Worm (Caenorhabditis elegans): Measurements from ENCODE around the gene gob-1.

Gene gob-1

ce11 chrX:15536017-15536416 lies 42.6 kb downstream of the gob-1 start (continued):
- TF ChIP-seq ceh-63 (GFP tag; optimal IDR thresholded peaks at IDR 0.05) (no peak), pqm-1 (tag; optimal IDR thresholded peaks at IDR 0.05) (no peak), snpc-4 (tag; optimal IDR thresholded peaks at IDR 0.05) (no peak), swsn-7 (tag; optimal IDR thresholded peaks at IDR 0.05) (peak; percentile 31), ceh-82 (tag; optimal IDR thresholded peaks at IDR 0.05) (no peak), aly-2 (tag; optimal IDR thresholded peaks at IDR 0.05) (no peak), elt-2 (tag; optimal IDR thresholded peaks at IDR 0.05) (no peak), F16B12.6 (tag; optimal IDR thresholded peaks at IDR 0.05) (no peak), nhr-85 (tag) (no peak), lsy-2 (tag; optimal IDR thresholded peaks at IDR 0.05) (peak; percentile 39 to 50), nhr-237 (tag; optimal IDR thresholded peaks at IDR 0.05) (no peak), xbp-1 (tag; optimal IDR thresholded peaks at IDR 0.05) (peak; percentile 19), dsc-1 (tag; optimal IDR thresholded peaks at IDR 0.05) (peak; percentile 92), nhr-19 (GFP tag; conservative IDR thresholded peaks at IDR 0.05) (no peak), unc-130 (tag; optimal IDR thresholded peaks at IDR 0.05) (no peak), vab-15 (tag; optimal IDR thresholded peaks at IDR 0.05) (no peak), sptf-1 (tag; optimal IDR thresholded peaks at IDR 0.05) (no peak), ceh-88 (GFP tag; IDR thresholded peaks at IDR 0.05) (no peak), nhr-76 (tag; optimal IDR thresholded peaks at IDR 0.05) (no peak), snu-23 (GFP tag; optimal IDR thresholded peaks at IDR 0.05) (peak; percentile 5), lir-3 (tag; optimal IDR thresholded peaks at IDR 0.05; ENCODE audit: poor library complexity) (no peak), unc-98 (GFP tag; IDR thresholded peaks at IDR 0.05) (no peak), zag-1 (tag; optimal IDR thresholded peaks at IDR 0.05) (no peak), fos-1 (tag; optimal IDR thresholded peaks at IDR 0.05) (peak; percentile 40), mab-9 (GFP tag; IDR thresholded peaks at IDR 0.05) (no peak), ama-1 (optimal IDR thresholded peaks at IDR 0.05) (no peak), jun-1 (tag; optimal IDR thresholded peaks at IDR 0.05) (no peak), lin-35 (GFP tag; optimal IDR thresholded peaks at IDR 0.05) (peak in 1 of 2 experiments; percentile 43), C34B4.2 (tag; optimal IDR thresholded peaks at IDR 0.05) (no peak), pax-3 (tag; optimal IDR thresholded peaks at IDR 0.05) (peak; percentile 42), ztf-11 (tag; optimal IDR thresholded peaks at IDR 0.05) (no peak), zip-4 (GFP tag; optimal IDR thresholded peaks at IDR 0.05) (no peak), nhr-84 (tag; optimal IDR thresholded peaks at IDR 0.05) (no peak), nhr-20 (tag; optimal IDR thresholded peaks at IDR 0.05) (peak; percentile 62), ztf-4 (tag; optimal IDR thresholded peaks at IDR 0.05) (no peak), hpl-2 (GFP tag; optimal IDR thresholded peaks at IDR 0.05) (no peak), efl-3 (GFP tag; optimal IDR thresholded peaks at IDR 0.05) (no peak), nhr-11 (tag; optimal IDR thresholded peaks at IDR 0.05) (peak; percentile 7), egl-13 (tag; optimal IDR thresholded peaks at IDR 0.05) (peak; percentile 71)

DNA sequence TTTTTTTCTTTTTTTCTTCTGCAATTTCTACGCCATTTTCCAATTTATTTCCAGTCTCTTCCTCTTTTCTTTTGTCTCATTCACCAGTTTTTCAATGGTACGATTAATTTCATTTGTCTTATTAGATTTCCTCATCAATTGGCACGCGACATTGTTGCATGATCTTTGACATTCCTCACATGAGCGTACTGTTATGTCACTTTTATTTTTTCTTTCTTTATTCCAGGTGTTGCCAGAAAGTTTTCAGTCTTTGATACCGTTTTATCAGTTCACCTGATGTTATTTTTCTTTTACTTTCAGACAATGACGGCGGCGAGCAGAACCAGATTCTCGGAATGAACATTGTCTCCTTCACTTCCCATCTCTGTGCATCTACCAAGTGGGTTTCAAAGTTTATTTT lies 44.0 kb downstream of the gob-1 start, which contains the start of the genes olrn-1 and C02C6.14:
olrn-1 (plus strand) TSS at position 301 of the 400 bp plus-strand sequence.
C02C6.14 (plus strand) TSS at position 304 of the 400 bp plus-strand sequence.
- no peak for TF ChIP-seq ceh-8 (GFP tag; optimal IDR thresholded peaks at IDR 0.05)
- peak in 1 of 2 experiments; percentile 2 for TF ChIP-seq lin-35 (GFP tag; optimal IDR thresholded peaks at IDR 0.05)
- peak; percentile 5 for TF ChIP-seq nhr-85 (tag)
- TF ChIP-seq lin-14 (GFP tag; optimal IDR thresholded peaks at IDR 0.05) = peak; percentile 20

- TF ChIP-seq aly-2 (tag; optimal IDR thresholded peaks at IDR 0.05) (no peak), nhr-47 (tag; optimal IDR thresholded peaks at IDR 0.05) (peak; percentile 35), fkh-8 (tag; optimal IDR thresholded peaks at IDR 0.05) (peak; percentile 69), egl-13 (tag; optimal IDR thresholded peaks at IDR 0.05) (peak; percentile 56), dsc-1 (tag; optimal IDR thresholded peaks at IDR 0.05) (peak; percentile 74), lsy-2 (tag; optimal IDR thresholded peaks at IDR 0.05) (no peak)
Measured at ce11 chrX:15539299-15539698, 45.9 kb downstream of the gob-1 start.

Data from whole organism, L1 larva.